Worm (Caenorhabditis elegans) whole organism, L4 larva: Measurements from ENCODE around the gene atgp-1.
A peak's percentile ranks its signal among the peaks of the same experiment; 100 is the strongest.

Source experiments
- D1046.2 ChIP-seq: fragments of 200-800 bp; sonication (Bioruptor generic); IDR thresholded peaks from 2 replicates; pipeline ENCODE4 v1.3.6; 2022; ENCODE audit warnings: missing genetic modification characterization, missing compliant biosample characterization
- F10B5.3 ChIP-seq: sonication (generic microtip); optimal IDR thresholded peaks from 2 replicates; lab custom pipeline; 2016; ENCODE audit warnings: mild to moderate bottlenecking, missing genetic modification characterization, missing compliant biosample characterization
- F37D6.2 ChIP-seq: sonication (generic microtip); optimal IDR thresholded peaks from 2 replicates; lab custom pipeline; 2016; ENCODE audit warnings: mild to moderate bottlenecking, missing genetic modification characterization, missing compliant biosample characterization
- F44E2.7 ChIP-seq: fragments of 200-800 bp; sonication (Bioruptor generic); IDR thresholded peaks from 2 replicates; pipeline ENCODE4 v2.1.2; 2022; ENCODE audit warnings: missing genetic modification characterization, missing compliant biosample characterization
- F49E8.2 ChIP-seq: sonication (generic microtip); optimal IDR thresholded peaks from 2 replicates; lab custom pipeline; 2016; ENCODE audit warnings: missing compliant biosample characterization, mild to moderate bottlenecking, missing genetic modification characterization, borderline replicate concordance
- R02D3.7 ChIP-seq: fragments of 150-350 bp; sonication (generic microtip); optimal IDR thresholded peaks from 3 replicates; lab custom pipeline; 2014; ENCODE audit warnings: missing biosample characterization, missing genetic modification characterization
- T26A8.4 ChIP-seq: fragments of 200-800 bp; sonication (Bioruptor generic); IDR thresholded peaks from 2 replicates; pipeline ENCODE4 v1.3.6; 2022; ENCODE audit warnings: missing genetic modification characterization, missing compliant biosample characterization
- Y105C5A.15 ChIP-seq: fragments of 200-800 bp; sonication (Bioruptor generic); IDR thresholded peaks from 2 replicates; pipeline ENCODE4 v1.3.6; 2022; ENCODE audit warnings: missing genetic modification characterization, missing compliant biosample characterization
- Y48G9A.11 ChIP-seq: fragments of 200-800 bp; sonication (Bioruptor generic); IDR thresholded peaks from 2 replicates; pipeline ENCODE4 v1.3.6; 2022; ENCODE audit warnings: missing genetic modification reagents, missing genetic modification characterization, missing compliant biosample characterization
- Y5F2A.4 ChIP-seq: fragments of 200-800 bp; sonication (Bioruptor generic); optimal IDR thresholded peaks from 2 replicates; lab custom pipeline; 2018; ENCODE audit warnings: mild to moderate bottlenecking, missing genetic modification characterization, missing compliant biosample characterization
- ceh-28 ChIP-seq: fragments of 150-350 bp; optimal IDR thresholded peaks from 2 replicates; lab custom pipeline; 2014; ENCODE audit warnings: missing biosample characterization, missing genetic modification reagents, missing genetic modification characterization
- ceh-32 ChIP-seq: sonication (generic microtip); optimal IDR thresholded peaks from 2 replicates; lab custom pipeline; 2016; ENCODE audit warnings: mild to moderate bottlenecking, missing genetic modification characterization, missing compliant biosample characterization; ENCODE audit not compliant: poor library complexity
- ceh-44 ChIP-seq: fragments of 200-800 bp; sonication (Bioruptor generic); IDR thresholded peaks from 2 replicates; pipeline ENCODE4 v1.3.6; 2022; ENCODE audit warnings: missing genetic modification reagents, missing genetic modification characterization, missing compliant biosample characterization
- daf-16 ChIP-seq, 3 experiments: sonication (generic microtip); optimal IDR thresholded peaks; 2 replicates each; lab custom pipeline; 2016 to 2017; ENCODE audit warnings: missing genetic modification characterization in 3 of 3, missing genetic modification reagents in 3 of 3, mild to moderate bottlenecking in 2 of 3, missing compliant biosample characterization in 2 of 3, missing biosample characterization in 1 of 3, moderate library complexity in 1 of 3
- daf-8 ChIP-seq: fragments of 200-800 bp; sonication (Bioruptor generic); IDR thresholded peaks from 2 replicates; pipeline ENCODE4 v1.3.6; 2022; ENCODE audit warnings: missing genetic modification characterization, missing compliant biosample characterization
- dmd-8 ChIP-seq: fragments of 200-800 bp; sonication (Bioruptor generic); IDR thresholded peaks from 2 replicates; pipeline ENCODE4 v1.3.6; 2022; ENCODE audit warnings: missing genetic modification characterization, missing compliant biosample characterization
- dmd-9 ChIP-seq: fragments of 200-800 bp; sonication (Bioruptor generic); IDR thresholded peaks from 2 replicates; pipeline ENCODE4 v1.3.6; 2022; ENCODE audit warnings: missing genetic modification reagents, missing genetic modification characterization, missing compliant biosample characterization
- fkh-10 ChIP-seq: fragments of 150-350 bp; optimal IDR thresholded peaks from 2 replicates; lab custom pipeline; 2014; ENCODE audit warnings: missing biosample characterization, missing genetic modification reagents, missing genetic modification characterization
- hlh-11 ChIP-seq: fragments of 200-800 bp; sonication (Bioruptor generic); optimal IDR thresholded peaks from 2 replicates; lab custom pipeline; 2018; ENCODE audit warnings: mild to moderate bottlenecking, missing genetic modification characterization, missing compliant biosample characterization
- hlh-30 ChIP-seq: sonication (generic microtip); optimal IDR thresholded peaks from 2 replicates; lab custom pipeline; 2017; ENCODE audit warnings: antibody characterized with exemption, mild to moderate bottlenecking, missing genetic modification characterization, missing compliant biosample characterization; ENCODE audit not compliant: insufficient read depth
- jun-1 ChIP-seq: fragments of 150-350 bp; optimal IDR thresholded peaks from 2 replicates; lab custom pipeline; 2014; ENCODE audit warnings: missing biosample characterization, missing genetic modification reagents, missing genetic modification characterization
- lin-1 ChIP-seq: fragments of 200-800 bp; sonication (Bioruptor generic); IDR thresholded peaks from 2 replicates; pipeline ENCODE4 v1.3.6; 2022; ENCODE audit warnings: missing genetic modification reagents, missing genetic modification characterization, missing compliant biosample characterization
- lin-13 ChIP-seq: fragments of 150-350 bp; optimal IDR thresholded peaks from 2 replicates; lab custom pipeline; 2014; ENCODE audit warnings: missing biosample characterization, missing genetic modification reagents, missing genetic modification characterization
- lin-15B ChIP-seq: fragments of 150-350 bp; sonication (generic microtip); optimal IDR thresholded peaks from 3 replicates; lab custom pipeline; 2014; ENCODE audit warnings: missing biosample characterization, missing genetic modification characterization
- lin-29 ChIP-seq: fragments of 200-800 bp; sonication (Bioruptor generic); IDR thresholded peaks from 2 replicates; pipeline ENCODE4 v1.3.6; 2022; ENCODE audit warnings: missing genetic modification reagents, missing genetic modification characterization, missing compliant biosample characterization
- lin-39 ChIP-seq: fragments of 150-350 bp; optimal IDR thresholded peaks from 2 replicates; lab custom pipeline; 2014; ENCODE audit warnings: missing biosample characterization, missing genetic modification reagents, missing genetic modification characterization
- lir-3 ChIP-seq: sonication (generic microtip); optimal IDR thresholded peaks from 2 replicates; lab custom pipeline; 2016; ENCODE audit warnings: mild to moderate bottlenecking, missing genetic modification characterization, missing compliant biosample characterization
- lsy-2 ChIP-seq, 2 experiments: fragments of 150-350 bp in 1 of 2; sonication (generic microtip) in 1 of 2; optimal IDR thresholded peaks; 2 replicates each; lab custom pipeline; 2014 to 2017; ENCODE audit warnings: missing biosample characterization in 2 of 2, missing genetic modification characterization in 2 of 2
- madf-5 ChIP-seq, 2 experiments: fragments of 200-800 bp; sonication (Bioruptor generic); IDR thresholded peaks; 2 replicates each; pipeline ENCODE4 v1.3.6; 2022; ENCODE audit warnings: missing compliant biosample characterization in 2 of 2, missing genetic modification characterization in 2 of 2
- mdl-1 ChIP-seq, 2 experiments: fragments of 150-350 bp in 1 of 2; sonication (generic microtip) in 1 of 2; optimal IDR thresholded peaks; 2 replicates each; lab custom pipeline; 2014 to 2017; ENCODE audit warnings: missing biosample characterization in 2 of 2, missing genetic modification characterization in 2 of 2
- mdt-29 ChIP-seq: fragments of 200-800 bp; sonication (Bioruptor generic); IDR thresholded peaks from 2 replicates; pipeline ENCODE4 v1.3.6; 2022; ENCODE audit warnings: missing genetic modification reagents, missing genetic modification characterization, missing compliant biosample characterization
- mep-1 ChIP-seq: fragments of 150-350 bp; sonication (generic microtip); optimal IDR thresholded peaks from 3 replicates; lab custom pipeline; 2014; ENCODE audit warnings: missing biosample characterization, missing genetic modification characterization
- mxl-2 ChIP-seq: fragments of 200-800 bp; sonication (Bioruptor generic); conservative IDR thresholded peaks from 2 replicates; pipeline ENCODE4 v1.3.6; 2022; ENCODE audit warnings: missing genetic modification reagents, missing genetic modification characterization, missing compliant biosample characterization
- nhr-10 ChIP-seq: fragments of 150-350 bp; optimal IDR thresholded peaks from 2 replicates; lab custom pipeline; 2014; ENCODE audit warnings: missing biosample characterization, missing genetic modification characterization
- nhr-102 ChIP-seq: sonication (generic microtip); optimal IDR thresholded peaks from 2 replicates; lab custom pipeline; 2016; ENCODE audit warnings: mild to moderate bottlenecking, missing genetic modification characterization, moderate library complexity, missing compliant biosample characterization
- nhr-237 ChIP-seq: sonication (generic microtip); optimal IDR thresholded peaks from 2 replicates; lab custom pipeline; 2017; ENCODE audit warnings: missing biosample characterization, missing genetic modification characterization
- nhr-76 ChIP-seq: fragments of 150-350 bp; optimal IDR thresholded peaks from 2 replicates; lab custom pipeline; 2014; ENCODE audit warnings: missing biosample characterization, missing genetic modification characterization
- nhr-77 ChIP-seq: fragments of 150-350 bp; optimal IDR thresholded peaks from 2 replicates; lab custom pipeline; 2014; ENCODE audit warnings: missing biosample characterization, missing genetic modification characterization
- pha-4 ChIP-seq, 2 experiments: fragments of 150-350 bp in 1 of 2; fragments of 200-800 bp in 1 of 2; sonication (Bioruptor generic) in 1 of 2; IDR thresholded peaks in 1 of 2; optimal IDR thresholded peaks in 1 of 2; 2 replicates each; pipeline versions ENCODE4 v1.3.6 to Lab custom; 2014 to 2022; ENCODE audit warnings: missing genetic modification characterization in 2 of 2, missing genetic modification reagents in 2 of 2, missing biosample characterization in 1 of 2, missing compliant biosample characterization in 1 of 2
- pqm-1 ChIP-seq: sonication (generic microtip); optimal IDR thresholded peaks from 2 replicates; lab custom pipeline; 2017; ENCODE audit warnings: missing biosample characterization, missing genetic modification characterization
- snpc-1.2 ChIP-seq: fragments of 200-800 bp; sonication (Bioruptor generic); IDR thresholded peaks from 2 replicates; pipeline ENCODE4 v1.3.6; 2022; ENCODE audit warnings: missing genetic modification reagents, missing genetic modification characterization, missing compliant biosample characterization
- tag-97 ChIP-seq: fragments of 200-800 bp; sonication (Bioruptor generic); IDR thresholded peaks from 2 replicates; pipeline ENCODE4 v1.3.6; 2022; ENCODE audit warnings: missing genetic modification characterization, missing compliant biosample characterization
- tra-1 ChIP-seq: fragments of 200-800 bp; sonication (Bioruptor generic); IDR thresholded peaks from 2 replicates; pipeline ENCODE4 v1.3.6; 2022; ENCODE audit warnings: missing genetic modification reagents, missing genetic modification characterization, missing compliant biosample characterization
- unc-62 ChIP-seq, 3 experiments: fragments of 150-350 bp in 1 of 3; sonication (generic microtip); optimal IDR thresholded peaks in 2 of 3; peaks in 1 of 3; 1 replicate in 1 of 3; 2 replicates in 2 of 3; lab custom pipeline; 2014 to 2017; ENCODE audit warnings: missing biosample characterization in 3 of 3, missing genetic modification characterization in 3 of 3, missing genetic modification reagents in 3 of 3, missing genotype in 1 of 3
- zag-1 ChIP-seq: fragments of 150-350 bp; optimal IDR thresholded peaks from 2 replicates; lab custom pipeline; 2014; ENCODE audit warnings: missing biosample characterization, missing genetic modification characterization
- zfp-3 ChIP-seq: fragments of 200-800 bp; sonication (Bioruptor generic); conservative IDR thresholded peaks from 2 replicates; pipeline ENCODE4 v1.3.6; 2022; ENCODE audit warnings: missing genetic modification reagents, missing genetic modification characterization, missing compliant biosample characterization
- zip-11 ChIP-seq: fragments of 200-800 bp; sonication (Bioruptor generic); IDR thresholded peaks from 2 replicates; pipeline ENCODE4 v1.3.6; 2022; ENCODE audit warnings: missing genetic modification characterization, missing compliant biosample characterization
- zip-2 ChIP-seq: fragments of 150-350 bp; optimal IDR thresholded peaks from 2 replicates; lab custom pipeline; 2014; ENCODE audit warnings: missing biosample characterization, missing genetic modification characterization
- ztf-7 ChIP-seq: fragments of 150-350 bp; optimal IDR thresholded peaks from 2 replicates; lab custom pipeline; 2014; ENCODE audit warnings: missing biosample characterization, missing genetic modification characterization

Gene atgp-1

DNA sequence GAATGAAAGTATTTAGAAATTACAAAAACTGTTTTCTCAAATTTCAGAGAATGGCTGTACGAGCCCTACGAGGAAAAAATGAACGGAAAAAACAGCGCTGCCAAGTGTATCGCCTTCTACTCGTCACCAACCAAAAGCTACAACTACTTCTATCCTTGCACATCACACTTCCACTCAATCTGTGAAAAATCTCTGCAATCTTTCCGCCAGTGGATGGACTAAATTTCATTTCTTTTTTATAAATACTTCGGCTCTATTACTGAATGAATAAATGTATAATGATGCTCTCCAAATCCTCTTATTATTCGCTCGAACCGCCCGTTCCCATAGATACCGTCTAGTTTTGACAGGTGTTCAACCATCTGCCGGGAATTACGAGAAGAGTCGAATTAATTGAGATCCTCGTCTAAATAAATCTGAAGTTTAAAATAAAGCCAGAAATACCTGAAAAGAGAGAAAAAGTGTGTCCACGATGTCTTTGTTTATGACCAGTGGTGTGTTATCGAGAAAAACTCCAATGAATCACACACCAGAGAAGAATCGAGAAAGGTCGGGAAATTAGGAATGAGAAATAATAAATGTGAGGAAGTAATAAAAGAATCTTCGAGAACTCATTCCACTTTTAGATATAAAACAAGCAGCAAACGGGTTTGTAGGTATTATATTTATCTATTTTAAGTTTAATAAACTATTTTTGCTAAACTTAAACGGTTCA, 8.5 kb downstream of the atgp-1 start:
- TF ChIP-seq dmd-8 (GFP tag; lab: Robert Waterston, UW) (no peak), pha-4 (GFP tag; IDR thresholded peaks at IDR 0.05; lab: Robert Waterston, UW) (no peak), pha-4 (tag; optimal IDR thresholded peaks at IDR 0.05; lab: Kevin White, UChicago) (no peak), nhr-10 (tag; lab: Kevin White, UChicago) (no peak), nhr-77 (tag; lab: Kevin White, UChicago) (no peak), R02D3.7 (tag; lab: Kevin White, UChicago) (no peak), hlh-11 (tag; lab: Kevin White, UChicago) (no peak), tag-97 (no peak), zip-11 (GFP tag; lab: Robert Waterston, UW) (no peak), nhr-76 (tag; lab: Kevin White, UChicago) (no peak), zfp-3 (GFP tag; lab: Robert Waterston, UW) (no peak), T26A8.4 (GFP tag; lab: Robert Waterston, UW) (0 out of 2 replicates have a peak, but pooled peaks have one; percentile 6), daf-8 (GFP tag; lab: Robert Waterston, UW) (no peak), Y105C5A.15 (GFP tag; lab: Robert Waterston, UW) (0 out of 2 replicates have a peak, but pooled peaks have one; percentile 37), lin-15B (tag; lab: Kevin White, UChicago) (no peak), lin-29 (GFP tag; lab: Robert Waterston, UW) (no peak), mxl-2 (GFP tag; lab: Robert Waterston, UW) (no peak), daf-16 (GFP tag; optimal IDR thresholded peaks at IDR 0.05; lab: Kevin White, UChicago) (peak in 1 of 2 experiments; percentile 29), daf-16 (tag; optimal IDR thresholded peaks at IDR 0.05; lab: Kevin White, UChicago) (peak; percentile 74), zag-1 (tag; lab: Kevin White, UChicago) (no peak), Y48G9A.11 (GFP tag; lab: Robert Waterston, UW) (no peak), Y5F2A.4 (no peak), jun-1 (tag; lab: Kevin White, UChicago) (no peak), mdt-29 (GFP tag; lab: Robert Waterston, UW) (0 out of 2 replicates have a peak, but pooled peaks have one; percentile 54), lsy-2 (tag; optimal IDR thresholded peaks at IDR 0.05; lab: Kevin White, UChicago) (no peak), F10B5.3 (tag; lab: Kevin White, UChicago) (no peak), mep-1 (tag; lab: Kevin White, UChicago) (no peak), ceh-32 (tag; lab: Kevin White, UChicago) (no peak), ztf-7 (tag; lab: Kevin White, UChicago) (no peak), F49E8.2 (tag; lab: Kevin White, UChicago) (no peak), F37D6.2 (tag; lab: Kevin White, UChicago) (no peak), F44E2.7 (GFP tag; lab: Robert Waterston, UW) (no peak), lin-39 (tag; lab: Kevin White, UChicago) (no peak), snpc-1.2 (GFP tag; lab: Robert Waterston, UW) (peak; percentile 65; the same call in 1 of the 2 replicates), ceh-44 (GFP tag; lab: Robert Waterston, UW) (no peak), fkh-10 (GFP tag; lab: Kevin White, UChicago) (no peak), lin-13 (no peak), madf-5 (GFP tag; IDR thresholded peaks at IDR 0.05; lab: Robert Waterston, UW) (0 out of 4 replicates have a peak, but pooled peaks of 1 of the 2 experiments have one; percentile 69), pqm-1 (tag; lab: Kevin White, UChicago) (no peak), mdl-1 (tag; optimal IDR thresholded peaks at IDR 0.05; lab: Kevin White, UChicago) (no peak), nhr-102 (tag; lab: Kevin White, UChicago) (no peak), ceh-28 (tag; lab: Kevin White, UChicago) (no peak), D1046.2 (GFP tag; lab: Robert Waterston, UW) (no peak), lin-1 (no peak), lir-3 (tag; lab: Kevin White, UChicago) (no peak), nhr-237 (no peak), dmd-9 (GFP tag; lab: Robert Waterston, UW) (no peak), zip-2 (no peak), unc-62 (GFP tag; optimal IDR thresholded peaks at IDR 0.05 in 1 of 2; lab: Kevin White, UChicago) (no peak), unc-62 (tag; optimal IDR thresholded peaks at IDR 0.05; lab: Kevin White, UChicago) (no peak), tra-1 (no peak), hlh-30 (peak; percentile 12)
